Worm (Caenorhabditis elegans): ENCODE results near the gene T05G5.4.

Gene T05G5.4

DNA sequence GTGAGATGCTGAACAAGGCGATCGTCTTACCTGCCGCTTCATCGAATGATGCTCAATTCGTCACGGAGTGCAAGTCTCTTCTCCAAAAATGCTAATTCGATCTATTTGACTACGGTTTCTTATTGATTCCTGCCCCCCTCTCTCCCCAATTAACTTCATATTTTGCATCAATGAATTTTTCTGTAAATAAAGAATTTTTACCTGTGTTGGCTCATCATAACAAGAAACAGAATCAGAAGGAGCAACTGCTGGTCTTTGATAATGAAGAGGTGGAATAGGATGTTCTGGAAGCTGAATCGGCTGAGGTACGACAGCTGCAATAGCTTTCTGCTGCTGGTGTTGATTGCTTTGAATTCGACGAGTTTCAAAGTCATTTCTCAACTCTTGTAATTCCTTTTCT is 11.4 kb downstream of the T05G5.4 start:
- TF ChIP-seq ceh-24 (tag; optimal IDR thresholded peaks at IDR 0.05), result no peak
- no peak for TF ChIP-seq ceh-30 (tag; optimal IDR thresholded peaks at IDR 0.05)
- no peak for TF ChIP-seq ztf-16 (tag; optimal IDR thresholded peaks at IDR 0.05)
- TF ChIP-seq elt-4 (tag; optimal IDR thresholded peaks at IDR 0.05), result no peak
- no peak for TF ChIP-seq ceh-6 (GFP tag; optimal IDR thresholded peaks at IDR 0.05)
- TF ChIP-seq zip-5 (tag; optimal IDR thresholded peaks at IDR 0.05), result no peak
- no peak for TF ChIP-seq pha-2 (tag; optimal IDR thresholded peaks at IDR 0.05)
- no peak for TF ChIP-seq C38D4.7 (GFP tag; optimal IDR thresholded peaks at IDR 0.05)
- TF ChIP-seq sox-4 (tag; optimal IDR thresholded peaks at IDR 0.05), result no peak
- no peak for TF ChIP-seq ceh-34 (tag; optimal IDR thresholded peaks at IDR 0.05)
- no peak for TF ChIP-seq pag-3 (tag; optimal IDR thresholded peaks at IDR 0.05; ENCODE audit: borderline replicate concordance)
- no peak for TF ChIP-seq ceh-18 (tag; optimal IDR thresholded peaks at IDR 0.05)
- TF ChIP-seq dve-1 (tag; optimal IDR thresholded peaks at IDR 0.05), result no peak
- no peak for TF ChIP-seq ama-1 (optimal IDR thresholded peaks at IDR 0.05)
- no peak for TF ChIP-seq fax-1 (tag; optimal IDR thresholded peaks at IDR 0.05)
- TF ChIP-seq ceh-19 (GFP tag; optimal IDR thresholded peaks at IDR 0.05), result no peak
- TF ChIP-seq tbx-7 (tag; optimal IDR thresholded peaks at IDR 0.05), result no peak

ce11 chrIII:9762093-9762748 is 13.5 kb downstream of the T05G5.4 start, which contains the start of gene gcc-2:
Gene gcc-2, minus strand, starts transcription at chrIII:9762143.
- TF ChIP-seq sox-4 (tag; optimal IDR thresholded peaks at IDR 0.05) (no peak), madf-2 (tag; optimal IDR thresholded peaks at IDR 0.05) (no peak), ama-1 (optimal IDR thresholded peaks at IDR 0.05) (no peak), unc-42 (tag; optimal IDR thresholded peaks at IDR 0.05) (no peak), gmeb-2 (tag; optimal IDR thresholded peaks at IDR 0.05) (no peak), ceh-22 (tag; optimal IDR thresholded peaks at IDR 0.05) (no peak), ceh-14 (tag; optimal IDR thresholded peaks at IDR 0.05) (no peak), F13H6.1 (tag; optimal IDR thresholded peaks at IDR 0.05) (no peak), npax-4 (tag; optimal IDR thresholded peaks at IDR 0.05) (no peak), zip-5 (tag; optimal IDR thresholded peaks at IDR 0.05) (no peak), ceh-31 (tag; optimal IDR thresholded peaks at IDR 0.05) (no peak), ceh-9 (tag; optimal IDR thresholded peaks at IDR 0.05) (no peak), pat-9 (tag; optimal IDR thresholded peaks at IDR 0.05) (no peak), Y22D7AL.16 (tag; optimal IDR thresholded peaks at IDR 0.05) (no peak)

ce11 chrIII:9764718-9765117 is 16.0 kb downstream of the T05G5.4 start:
- TF ChIP-seq mec-3 (tag; optimal IDR thresholded peaks at IDR 0.05; ENCODE audit: borderline replicate concordance), result no peak
- TF ChIP-seq eyg-1 (tag; optimal IDR thresholded peaks at IDR 0.05), result no peak
- no peak for TF ChIP-seq odd-2 (tag; optimal IDR thresholded peaks at IDR 0.05)
- no peak for TF ChIP-seq ceh-19 (GFP tag; optimal IDR thresholded peaks at IDR 0.05)
- no peak for TF ChIP-seq ceh-2 (tag; optimal IDR thresholded peaks at IDR 0.05)
- TF ChIP-seq ceh-18 (tag; optimal IDR thresholded peaks at IDR 0.05), result no peak
- TF ChIP-seq lin-11 (tag; optimal IDR thresholded peaks at IDR 0.05), result no peak
- no peak for TF ChIP-seq pros-1 (tag; optimal IDR thresholded peaks at IDR 0.05)
- no peak for TF ChIP-seq C08G9.2 (tag; optimal IDR thresholded peaks at IDR 0.05)
- TF ChIP-seq nfya-1 (tag; optimal IDR thresholded peaks at IDR 0.05), result no peak
- TF ChIP-seq ahr-1 (tag; optimal IDR thresholded peaks at IDR 0.05), result no peak
- no peak for TF ChIP-seq pax-1 (tag; optimal IDR thresholded peaks at IDR 0.05)
- no peak for TF ChIP-seq ceh-31 (tag; optimal IDR thresholded peaks at IDR 0.05)
- TF ChIP-seq T23F11.4 (GFP tag; optimal IDR thresholded peaks at IDR 0.05), result no peak
- TF ChIP-seq ceh-34 (tag; optimal IDR thresholded peaks at IDR 0.05), result no peak
- TF ChIP-seq madf-2 (tag; optimal IDR thresholded peaks at IDR 0.05), result no peak
- no peak for TF ChIP-seq ceh-6 (GFP tag; optimal IDR thresholded peaks at IDR 0.05)
- no peak for TF ChIP-seq ttx-3 (tag; optimal IDR thresholded peaks at IDR 0.05)
- TF ChIP-seq sox-4 (tag; optimal IDR thresholded peaks at IDR 0.05), result no peak
